Fruit fly (Drosophila melanogaster): Measurements from ENCODE around the gene strat.

The strat gene

DNA sequence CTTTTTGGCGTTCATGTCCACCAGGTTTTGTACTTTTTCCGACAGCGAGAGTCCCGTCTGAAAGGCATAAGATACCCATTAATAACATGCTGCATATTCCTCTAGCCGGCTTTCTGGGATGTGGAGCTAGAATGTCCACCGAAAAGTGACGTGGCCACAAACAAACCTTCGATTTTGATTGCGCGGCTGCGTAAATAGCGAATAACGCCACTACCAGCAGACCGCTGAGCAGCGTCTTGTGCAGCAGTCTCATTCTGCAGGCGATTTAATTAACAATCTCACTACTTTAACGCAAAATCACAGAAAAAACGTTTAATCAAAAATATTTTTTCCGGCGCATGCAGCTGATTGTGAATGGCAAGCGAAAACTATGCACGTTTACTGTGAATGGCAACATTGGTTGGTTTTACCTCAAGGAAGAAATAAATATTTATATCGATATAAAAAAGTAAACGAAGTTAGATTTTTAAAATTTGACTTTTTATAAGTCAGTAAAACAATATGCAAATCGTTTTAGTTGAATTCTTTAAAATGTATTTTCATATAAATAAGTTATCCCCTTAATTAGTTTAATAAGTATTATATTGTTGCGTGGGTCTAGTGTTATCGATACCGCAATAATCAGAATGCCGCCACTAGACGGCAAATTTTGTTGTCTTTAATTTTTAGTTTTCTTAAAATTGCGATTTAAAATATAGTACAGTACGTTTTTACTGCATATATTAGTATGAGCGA lies 12.1 kb upstream of the strat start, which contains the start of the genes Ostgamma and Mettl14 (continued):
- peak; percentile 43 for TF ChIP-seq CG8924 (tag; optimal IDR thresholded peaks at IDR 0.05)
- TF ChIP-seq CG4360 (GFP tag; IDR thresholded peaks at IDR 0.05) = no peak
- TF ChIP-seq gro (GFP tag; optimal IDR thresholded peaks at IDR 0.05) = no peak
- peak; percentile 24 for TF ChIP-seq nerfin-1 (tag; optimal IDR thresholded peaks at IDR 0.05)
- peak; percentile 7 for TF ChIP-seq tin (GFP tag; optimal IDR thresholded peaks at IDR 0.05)
- no peak for TF ChIP-seq C15 (GFP tag; IDR thresholded peaks at IDR 0.05)
- TF ChIP-seq Sry-δ (GFP tag; optimal IDR thresholded peaks at IDR 0.05) = peak; percentile 74
- peak; percentile 59; the same call in 2 of the 3 replicates for TF ChIP-seq HLH4C (GFP tag; IDR thresholded peaks at IDR 0.05; ENCODE audit: partially characterized antibody)
- TF ChIP-seq sna (GFP tag; IDR thresholded peaks at IDR 0.05; ENCODE audit: partially characterized antibody) = peak; percentile 83
- TF ChIP-seq zen (tag; optimal IDR thresholded peaks at IDR 0.05) = peak; percentile 3
- peak; percentile 44 for TF ChIP-seq CG30403 (GFP tag; optimal IDR thresholded peaks at IDR 0.05)
- no peak for TF ChIP-seq Bdp1 (GFP tag; optimal IDR thresholded peaks at IDR 0.05)
- no peak for TF ChIP-seq mam (GFP tag; optimal IDR thresholded peaks at IDR 0.05)
- no peak for TF ChIP-seq Dfd (GFP tag; optimal IDR thresholded peaks at IDR 0.05)
- peak; percentile 94 for TF ChIP-seq Xbp1 (GFP tag; optimal IDR thresholded peaks at IDR 0.05)
- peak; percentile 89 for TF ChIP-seq CG13287 (GFP tag; IDR thresholded peaks at IDR 0.05; ENCODE audit: partially characterized antibody)
- no peak for TF ChIP-seq Aef1 (GFP tag; IDR thresholded peaks at IDR 0.05)
- peak; percentile 38 for TF ChIP-seq CG10267 (tag; optimal IDR thresholded peaks at IDR 0.05)
- TF ChIP-seq unc-4 (GFP tag; IDR thresholded peaks at IDR 0.05; ENCODE audit: partially characterized antibody) = peak; percentile 83
- TF ChIP-seq sug (tag; optimal IDR thresholded peaks at IDR 0.05) = peak; percentile 37
- peak; percentile 16 for TF ChIP-seq CG8388 (GFP tag; optimal IDR thresholded peaks at IDR 0.05)
- peak; percentile 84 for TF ChIP-seq CG2712 (tag; optimal IDR thresholded peaks at IDR 0.05)
- TF ChIP-seq Dll (GFP tag; IDR thresholded peaks at IDR 0.05; ENCODE audit: partially characterized antibody) = peak; percentile 94
- peak; percentile 17 for TF ChIP-seq Fer1 (GFP tag; optimal IDR thresholded peaks at IDR 0.05)
- no peak for TF ChIP-seq otp (GFP tag; IDR thresholded peaks at IDR 0.05)
- no peak for TF ChIP-seq tup (GFP tag; optimal IDR thresholded peaks at IDR 0.05)
- peak; percentile 41 for TF ChIP-seq Bgb (GFP tag; IDR thresholded peaks at IDR 0.05; ENCODE audit: partially characterized antibody)
- TF ChIP-seq phol (tag; optimal IDR thresholded peaks at IDR 0.05) = peak; percentile 19
- TF ChIP-seq CG30020 (tag; optimal IDR thresholded peaks at IDR 0.05) = peak; percentile 47
- TF ChIP-seq knrl (GFP tag; IDR thresholded peaks at IDR 0.05; ENCODE audit: partially characterized antibody) = peak; percentile 78; the same call in 1 of the 3 replicates
- TF ChIP-seq Oaz (GFP tag; IDR thresholded peaks at IDR 0.05) = no peak
- TF ChIP-seq CG9817 (tag; optimal IDR thresholded peaks at IDR 0.05) = peak; percentile 3
- TF ChIP-seq CG34422 (GFP tag; IDR thresholded peaks at IDR 0.05) = peak; percentile 74; the same call in 2 of the 3 replicates
- peak in 1 of 2 experiments; percentile 65 for TF ChIP-seq crp (GFP tag; optimal IDR thresholded peaks at IDR 0.05)
- TF ChIP-seq CoRest (tag; optimal IDR thresholded peaks at IDR 0.05) = peak; percentile 28
- peak; percentile 72 for TF ChIP-seq CG16813 (GFP tag; IDR thresholded peaks at IDR 0.05; ENCODE audit: partially characterized antibody)
- TF ChIP-seq pzg (GFP tag; optimal IDR thresholded peaks at IDR 0.05) = peak; percentile 48
- peak; percentile 68 for TF ChIP-seq amos (GFP tag; IDR thresholded peaks at IDR 0.05; ENCODE audit: partially characterized antibody)
- TF ChIP-seq CG12219 (GFP tag; optimal IDR thresholded peaks at IDR 0.05) = no peak
- TF ChIP-seq CG2120 (GFP tag; optimal IDR thresholded peaks at IDR 0.05) = peak; percentile 34
- TF ChIP-seq ken (GFP tag; IDR thresholded peaks at IDR 0.05) = no peak
- TF ChIP-seq CG9609 (GFP tag; optimal IDR thresholded peaks at IDR 0.05) = no peak
- peak; percentile 36 for TF ChIP-seq trem (tag; optimal IDR thresholded peaks at IDR 0.05)
- no peak for TF ChIP-seq cwo (GFP tag; optimal IDR thresholded peaks at IDR 0.05)
- peak; percentile 66; the same call in 2 of the 3 replicates for TF ChIP-seq Opbp (GFP tag; IDR thresholded peaks at IDR 0.05; ENCODE audit: partially characterized antibody)
- peak; percentile 41 for TF ChIP-seq CG17829 (tag; optimal IDR thresholded peaks at IDR 0.05)
- peak; percentile 16 for TF ChIP-seq Max (GFP tag; optimal IDR thresholded peaks at IDR 0.05)
- TF ChIP-seq CG14050 (GFP tag; IDR thresholded peaks at IDR 0.05) = no peak

Measured in whole organism, embryonic.